Worm (Caenorhabditis elegans) whole organism, young adult: ENCODE data around the gene ntl-4.
"Not testable (repeated sequence)": the region's sequence is repeated elsewhere in the genome, so short reads cannot be mapped to it uniquely, and the experiment has no call there.

Experiments used
- B0261.1 ChIP-seq: sonication (generic microtip); optimal IDR thresholded peaks from 2 replicates; lab custom pipeline; 2016; ENCODE audit warnings: mild to moderate bottlenecking, missing genetic modification characterization, moderate library complexity, missing compliant biosample characterization
- C06A6.2 ChIP-seq: fragments of 200-800 bp; sonication (Bioruptor generic); conservative IDR thresholded peaks from 2 replicates; pipeline ENCODE4 v1.3.6; 2022; ENCODE audit warnings: missing genetic modification characterization, missing compliant biosample characterization
- D2030.7 ChIP-seq: fragments of 200-800 bp; sonication (Bioruptor generic); IDR thresholded peaks from 2 replicates; pipeline ENCODE4 v1.3.6; 2022; ENCODE audit warnings: missing genetic modification reagents, missing genetic modification characterization, missing compliant biosample characterization
- F23B12.7 ChIP-seq: sonication (generic microtip); optimal IDR thresholded peaks from 2 replicates; lab custom pipeline; 2017; ENCODE audit warnings: missing genetic modification characterization, mild to moderate bottlenecking, missing compliant biosample characterization, antibody characterized with exemption, moderate library complexity; ENCODE audit not compliant: insufficient read depth
- F33H1.4 ChIP-seq: fragments of 200-800 bp; sonication (Bioruptor generic); IDR thresholded peaks from 2 replicates; pipeline ENCODE4 v1.3.6; 2022; ENCODE audit warnings: missing genetic modification reagents, missing genetic modification characterization, missing compliant biosample characterization
- F52B5.7 ChIP-seq: sonication (generic microtip); optimal IDR thresholded peaks from 2 replicates; lab custom pipeline; 2016; ENCODE audit warnings: mild to moderate bottlenecking, missing genetic modification characterization, missing compliant biosample characterization
- F57A8.1 ChIP-seq: fragments of 200-800 bp; sonication (Bioruptor generic); optimal IDR thresholded peaks from 2 replicates; lab custom pipeline; 2018; ENCODE audit warnings: mild to moderate bottlenecking, missing genetic modification characterization, moderate library complexity, missing compliant biosample characterization
- K11D2.4 ChIP-seq: fragments of 200-800 bp; sonication (Bioruptor generic); IDR thresholded peaks from 2 replicates; pipeline ENCODE4 v1.3.6; 2022; ENCODE audit warnings: missing genetic modification reagents, missing genetic modification characterization, missing compliant biosample characterization
- Y67H2A.10 ChIP-seq: fragments of 200-800 bp; sonication (Bioruptor generic); conservative IDR thresholded peaks from 2 replicates; pipeline ENCODE4 v1.3.6; 2022; ENCODE audit warnings: missing genetic modification reagents, missing genetic modification characterization, missing compliant biosample characterization
- Y95B8A.8 ChIP-seq: fragments of 200-800 bp; sonication (Bioruptor generic); IDR thresholded peaks from 2 replicates; pipeline ENCODE4 v1.3.6; 2022; ENCODE audit warnings: missing genetic modification reagents, missing genetic modification characterization, missing compliant biosample characterization
- aptf-2 ChIP-seq: fragments of 200-800 bp; sonication (Bioruptor generic); conservative IDR thresholded peaks from 2 replicates; pipeline ENCODE4 v1.3.6; 2022; ENCODE audit warnings: missing genetic modification reagents, missing genetic modification characterization, missing compliant biosample characterization
- atf-7 ChIP-seq: sonication (generic microtip); optimal IDR thresholded peaks from 2 replicates; lab custom pipeline; 2017; ENCODE audit warnings: mild to moderate bottlenecking, missing genetic modification characterization, missing compliant biosample characterization
- athp-1 ChIP-seq: sonication (generic microtip); optimal IDR thresholded peaks from 2 replicates; lab custom pipeline; 2017; ENCODE audit warnings: mild to moderate bottlenecking, missing genetic modification characterization, missing compliant biosample characterization
- attf-3 ChIP-seq: fragments of 200-800 bp; sonication (Bioruptor generic); conservative IDR thresholded peaks from 2 replicates; pipeline ENCODE4 v1.3.6; 2022; ENCODE audit warnings: missing genetic modification reagents, missing genetic modification characterization, missing compliant biosample characterization
- attf-5 ChIP-seq: fragments of 200-800 bp; sonication (Bioruptor generic); optimal IDR thresholded peaks from 2 replicates; lab custom pipeline; 2018; ENCODE audit warnings: mild to moderate bottlenecking, missing genetic modification characterization, missing compliant biosample characterization
- bed-2 ChIP-seq: fragments of 200-800 bp; sonication (Bioruptor generic); IDR thresholded peaks from 2 replicates; pipeline ENCODE4 v1.3.6; 2022; ENCODE audit warnings: missing genetic modification reagents, missing genetic modification characterization, missing compliant biosample characterization
- cebp-1 ChIP-seq, 2 experiments: fragments of 200-800 bp in 1 of 2; sonication (Bioruptor generic) in 1 of 2; sonication (generic microtip) in 1 of 2; IDR thresholded peaks in 1 of 2; optimal IDR thresholded peaks in 1 of 2; 2 replicates each; pipeline versions ENCODE4 v1.3.6 to Lab custom; 2017 to 2022; ENCODE audit warnings: missing compliant biosample characterization in 2 of 2, missing genetic modification characterization in 2 of 2, mild to moderate bottlenecking in 1 of 2, missing genetic modification reagents in 1 of 2, moderate library complexity in 1 of 2
- cebp-2 ChIP-seq: fragments of 200-800 bp; sonication (Bioruptor generic); IDR thresholded peaks from 2 replicates; pipeline ENCODE4 v1.3.6; 2022; ENCODE audit warnings: missing genetic modification characterization, missing compliant biosample characterization
- ceh-100 ChIP-seq: fragments of 200-800 bp; sonication (Bioruptor generic); IDR thresholded peaks from 2 replicates; pipeline ENCODE4 v1.3.6; 2022; ENCODE audit warnings: missing genetic modification reagents, missing genetic modification characterization, missing compliant biosample characterization
- dox-1 ChIP-seq: fragments of 200-800 bp; sonication (Bioruptor generic); IDR thresholded peaks from 2 replicates; pipeline ENCODE4 v1.3.6; 2022; ENCODE audit warnings: missing genetic modification reagents, missing genetic modification characterization, missing compliant biosample characterization
- egrh-3 ChIP-seq: fragments of 200-800 bp; sonication (Bioruptor generic); IDR thresholded peaks from 2 replicates; pipeline ENCODE4 v1.3.6; 2022; ENCODE audit warnings: missing genetic modification reagents, missing genetic modification characterization, missing compliant biosample characterization
- hmg-1.2 ChIP-seq: fragments of 200-800 bp; sonication (Bioruptor generic); IDR thresholded peaks from 2 replicates; pipeline ENCODE4 v1.3.6; 2022; ENCODE audit warnings: missing genetic modification reagents, missing genetic modification characterization, missing compliant biosample characterization
- let-526 ChIP-seq: fragments of 200-800 bp; sonication (Bioruptor generic); IDR thresholded peaks from 2 replicates; pipeline ENCODE4 v1.3.6; 2022; ENCODE audit warnings: missing genetic modification reagents, missing genetic modification characterization, missing compliant biosample characterization
- lin-26 ChIP-seq: fragments of 200-800 bp; sonication (Bioruptor generic); IDR thresholded peaks from 2 replicates; pipeline ENCODE4 v1.3.6; 2022; ENCODE audit warnings: missing genetic modification reagents, missing genetic modification characterization, missing compliant biosample characterization
- lsl-1 ChIP-seq: fragments of 200-800 bp; sonication (Bioruptor generic); optimal IDR thresholded peaks from 2 replicates; lab custom pipeline; 2018; ENCODE audit warnings: mild to moderate bottlenecking, missing genetic modification characterization, moderate library complexity, missing compliant biosample characterization
- madf-6 ChIP-seq: fragments of 200-800 bp; sonication (Bioruptor generic); IDR thresholded peaks from 2 replicates; pipeline ENCODE4 v1.3.6; 2022; ENCODE audit warnings: missing genetic modification reagents, missing genetic modification characterization, missing compliant biosample characterization
- mcd-1 ChIP-seq: fragments of 200-800 bp; sonication (Bioruptor generic); IDR thresholded peaks from 2 replicates; pipeline ENCODE4 v1.3.6; 2022; ENCODE audit warnings: missing genetic modification reagents, missing genetic modification characterization, missing compliant biosample characterization
- mxl-1 ChIP-seq: sonication (generic microtip); optimal IDR thresholded peaks from 2 replicates; lab custom pipeline; 2016; ENCODE audit warnings: missing genetic modification characterization, missing compliant biosample characterization
- nfyb-1 ChIP-seq: fragments of 200-800 bp; sonication (Bioruptor generic); IDR thresholded peaks from 2 replicates; pipeline ENCODE4 v1.3.6; 2022; ENCODE audit warnings: missing genetic modification reagents, missing genetic modification characterization, missing compliant biosample characterization
- pbrm-1 ChIP-seq: fragments of 200-800 bp; sonication (Bioruptor generic); IDR thresholded peaks from 2 replicates; pipeline ENCODE4 v1.3.6; 2022; ENCODE audit warnings: missing genetic modification reagents, missing genetic modification characterization, missing compliant biosample characterization
- rcor-1 ChIP-seq: fragments of 200-800 bp; sonication (Bioruptor generic); IDR thresholded peaks from 2 replicates; pipeline ENCODE4 v1.3.6; 2022; ENCODE audit warnings: missing genetic modification reagents, missing genetic modification characterization, missing compliant biosample characterization
- sdz-38 ChIP-seq: sonication (generic microtip); optimal IDR thresholded peaks from 2 replicates; lab custom pipeline; 2016; ENCODE audit warnings: missing genotype, missing genetic modification characterization, missing compliant biosample characterization
- unc-62 ChIP-seq: fragments of 150-350 bp; optimal IDR thresholded peaks from 2 replicates; lab custom pipeline; 2014; ENCODE audit warnings: missing biosample characterization, missing genetic modification reagents, missing genetic modification characterization
- xnd-1 ChIP-seq: sonication (generic microtip); optimal IDR thresholded peaks from 2 replicates; lab custom pipeline; 2016; ENCODE audit warnings: missing genotype, missing genetic modification reagents, missing genetic modification characterization, missing compliant biosample characterization
- ztf-22 ChIP-seq: fragments of 200-800 bp; sonication (Bioruptor generic); optimal IDR thresholded peaks from 2 replicates; lab custom pipeline; 2018; ENCODE audit warnings: mild to moderate bottlenecking, missing genetic modification characterization, moderate library complexity, missing compliant biosample characterization
- ztf-25 ChIP-seq: fragments of 200-800 bp; sonication (Bioruptor generic); IDR thresholded peaks from 2 replicates; pipeline ENCODE4 v1.3.6; 2022; ENCODE audit warnings: missing genetic modification reagents, missing genetic modification characterization, missing compliant biosample characterization
- ztf-28 ChIP-seq: fragments of 200-800 bp; sonication (Bioruptor generic); IDR thresholded peaks from 2 replicates; pipeline ENCODE4 v1.3.6; 2022; ENCODE audit warnings: missing genetic modification reagents, missing genetic modification characterization, missing compliant biosample characterization
- ztf-6 ChIP-seq: fragments of 200-800 bp; sonication (Bioruptor generic); IDR thresholded peaks from 2 replicates; pipeline ENCODE4 v1.3.6; 2022; ENCODE audit warnings: missing genetic modification reagents, missing genetic modification characterization, missing compliant biosample characterization

Gene ntl-4

ce11 chrIV:7948290-7948689 lies 37.9 kb downstream of the ntl-4 start, which contains the start of gene mcm-3AP:
Gene mcm-3AP (plus strand): TSS chrIV:7948672.
- TF ChIP-seq Y67H2A.10 (GFP tag; lab: Robert Waterston, UW) (peak; percentile 72; the same call in 1 of the 2 replicates), attf-3 (peak; percentile 79), attf-5 (GFP tag; lab: Kevin White, UChicago) (peak; percentile 41), hmg-1.2 (GFP tag; lab: Robert Waterston, UW) (peak; percentile 59; the same call in 1 of the 2 replicates), aptf-2 (GFP tag; lab: Robert Waterston, UW) (peak; percentile 89), dox-1 (GFP tag; lab: Robert Waterston, UW) (peak; percentile 88), rcor-1 (GFP tag; lab: Robert Waterston, UW) (peak; percentile 52), Y95B8A.8 (GFP tag; lab: Robert Waterston, UW) (0 out of 2 replicates have a peak, but pooled peaks have one; percentile 55), ztf-25 (peak; percentile 84), lin-26 (GFP tag; lab: Robert Waterston, UW) (peak; percentile 74; the same call in 1 of the 2 replicates), madf-6 (GFP tag; lab: Robert Waterston, UW) (peak; percentile 58), let-526 (GFP tag; lab: Robert Waterston, UW) (0 out of 2 replicates have a peak, but pooled peaks have one; percentile 25), pbrm-1 (peak; percentile 39; the same call in 1 of the 2 replicates), ceh-100 (GFP tag; lab: Robert Waterston, UW) (peak; percentile 96), ztf-28 (GFP tag; lab: Robert Waterston, UW) (peak; percentile 76), ztf-6 (0 out of 2 replicates have a peak, but pooled peaks have one; percentile 55), egrh-3 (GFP tag; lab: Robert Waterston, UW) (peak; percentile 65), cebp-1 (tag; optimal IDR thresholded peaks at IDR 0.05; lab: Kevin White, UChicago) (peak; percentile 5), mcd-1 (GFP tag; lab: Robert Waterston, UW) (peak; percentile 73), D2030.7 (GFP tag; lab: Robert Waterston, UW) (peak; percentile 74; the same call in 1 of the 2 replicates), F33H1.4 (GFP tag; lab: Robert Waterston, UW) (peak; percentile 37), bed-2 (GFP tag; lab: Robert Waterston, UW) (peak; percentile 68; the same call in 1 of the 2 replicates), C06A6.2 (GFP tag; lab: Robert Waterston, UW) (peak; percentile 63; the same call in 1 of the 2 replicates), nfyb-1 (GFP tag; lab: Robert Waterston, UW) (peak; percentile 65; the same call in 1 of the 2 replicates), K11D2.4 (GFP tag; lab: Robert Waterston, UW) (0 out of 2 replicates have a peak, but pooled peaks have one; percentile 28)
- TF ChIP-seq cebp-1 (GFP tag; IDR thresholded peaks at IDR 0.05; lab: Robert Waterston, UW): not testable (repeated sequence)

DNA sequence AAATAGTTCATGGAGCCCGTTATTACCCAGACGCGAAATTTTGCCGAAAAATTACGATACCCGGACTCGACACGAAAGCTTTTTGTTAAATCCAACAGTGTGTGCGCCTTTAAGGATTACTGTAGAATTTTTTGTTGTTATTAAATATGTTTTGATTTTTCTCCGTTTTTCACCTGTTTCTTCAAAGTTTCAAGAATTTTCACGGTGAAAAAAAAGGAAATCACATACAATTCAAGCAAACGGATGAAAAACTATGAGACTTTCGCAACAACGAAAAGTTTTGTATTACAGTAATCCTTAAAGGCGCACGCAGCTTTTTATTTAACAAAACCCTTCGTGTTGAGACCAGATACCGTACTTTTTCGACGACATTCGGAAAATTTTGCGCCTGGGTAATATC lies 43.6 kb downstream of the ntl-4 start:
- TF ChIP-seq B0261.1 (no peak), F57A8.1 (no peak), atf-7 (tag; lab: Kevin White, UChicago) (no peak), unc-62 (GFP tag; lab: Kevin White, UChicago) (no peak), sdz-38 (tag; lab: Kevin White, UChicago) (no peak), athp-1 (tag; lab: Kevin White, UChicago) (no peak), F23B12.7 (tag; lab: Kevin White, UChicago) (no peak), lsl-1 (peak; percentile 63)

DNA sequence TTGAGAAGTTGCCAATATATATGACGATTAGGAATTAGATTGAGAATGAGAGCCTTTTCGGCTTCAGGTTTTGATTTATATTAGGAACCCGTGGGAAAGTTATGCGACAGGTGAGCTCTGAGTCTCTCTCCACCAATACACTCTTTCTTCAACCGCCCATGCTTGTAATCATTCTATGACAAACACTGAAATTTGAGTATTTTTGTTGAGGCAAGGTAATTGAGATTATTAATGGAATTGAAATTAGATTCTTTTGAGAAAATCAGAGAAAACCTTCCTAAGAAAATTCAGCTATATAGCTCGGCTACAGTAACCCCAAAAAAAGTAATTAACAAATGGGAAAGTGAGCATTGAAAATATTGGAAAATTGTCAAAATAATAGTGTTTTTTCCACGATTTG lies 45.5 kb downstream of the ntl-4 start, which contains the start of gene ceh-19:
Gene ceh-19 (minus strand): TSS at position 101 of the 400 bp plus-strand sequence.
- TF ChIP-seq cebp-2 (no peak), ztf-22 (no peak), F52B5.7 (tag; lab: Kevin White, UChicago) (no peak), mxl-1 (no peak), xnd-1 (tag; lab: Kevin White, UChicago) (no peak)
